Worm (Caenorhabditis elegans): ENCODE data around the gene tnt-3.

tnt-3 gene

DNA sequence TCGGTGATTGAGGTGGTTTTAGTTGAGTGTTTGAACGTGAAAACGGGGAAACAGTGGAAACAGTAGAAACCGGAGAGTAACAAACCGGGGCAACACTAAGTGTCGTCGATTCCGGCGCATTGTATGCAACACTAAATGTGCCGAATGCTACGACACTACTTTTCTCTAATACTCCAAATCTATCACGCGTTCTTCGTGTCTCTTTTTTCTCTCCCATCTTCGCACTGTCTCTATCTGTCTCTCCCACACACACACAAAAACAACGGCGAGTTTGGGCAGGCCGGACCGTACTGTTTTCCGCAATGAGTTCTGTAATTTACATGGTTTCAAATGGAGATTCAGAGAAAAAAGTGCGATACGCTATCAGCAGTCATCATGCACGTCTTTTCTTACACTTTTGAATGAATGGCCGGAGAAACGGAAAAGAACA is 17.2 kb upstream of the tnt-3 start:
- TF ChIP-seq aly-1 (tag; optimal IDR thresholded peaks at IDR 0.05), result peak; percentile 60
- no peak for TF ChIP-seq ets-7 (tag; optimal IDR thresholded peaks at IDR 0.05)
- TF ChIP-seq hmg-4 (GFP tag; optimal IDR thresholded peaks at IDR 0.05), result peak; percentile 59
- peak; percentile 48 for TF ChIP-seq F13C5.2 (tag; optimal IDR thresholded peaks at IDR 0.05)
- 0 out of 2 replicates have a peak, but pooled peaks have one; percentile 3 for TF ChIP-seq pes-1 (GFP tag; IDR thresholded peaks at IDR 0.05)
- no peak for TF ChIP-seq scrt-1 (GFP tag; IDR thresholded peaks at IDR 0.05)

DNA sequence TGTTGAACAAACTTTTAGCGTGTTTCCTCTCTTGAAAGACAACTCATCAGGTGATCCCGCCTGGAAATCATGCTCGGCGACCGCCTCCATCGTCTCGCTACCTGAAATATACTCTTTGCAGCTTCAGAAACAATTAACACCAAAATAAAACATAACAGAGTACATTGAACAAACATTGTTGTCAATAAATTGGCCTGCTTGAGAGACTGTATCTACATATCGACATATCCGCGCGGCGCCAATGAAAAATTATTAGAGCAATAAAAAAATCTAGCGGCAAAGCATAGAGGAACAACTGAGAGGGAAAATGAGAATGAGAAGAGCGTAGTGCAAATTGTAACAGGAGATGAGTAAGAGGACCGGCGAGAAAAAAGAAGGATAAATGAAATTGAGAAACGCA is 16.7 kb upstream of the tnt-3 start, which contains the start of gene sem-5:
TSS of gene sem-5 (minus strand) at position 101 of the 400 bp plus-strand sequence.
- TF ChIP-seq hmg-4 (GFP tag; optimal IDR thresholded peaks at IDR 0.05), result no peak
- no peak for TF ChIP-seq ets-7 (tag; optimal IDR thresholded peaks at IDR 0.05)
- no peak for TF ChIP-seq hmbx-1 (tag; optimal IDR thresholded peaks at IDR 0.05)
- TF ChIP-seq hnd-1 (tag; optimal IDR thresholded peaks at IDR 0.05), result no peak
- 0 out of 2 replicates have a peak, but pooled peaks have one; percentile 5 for TF ChIP-seq pes-1 (GFP tag; IDR thresholded peaks at IDR 0.05)

DNA sequence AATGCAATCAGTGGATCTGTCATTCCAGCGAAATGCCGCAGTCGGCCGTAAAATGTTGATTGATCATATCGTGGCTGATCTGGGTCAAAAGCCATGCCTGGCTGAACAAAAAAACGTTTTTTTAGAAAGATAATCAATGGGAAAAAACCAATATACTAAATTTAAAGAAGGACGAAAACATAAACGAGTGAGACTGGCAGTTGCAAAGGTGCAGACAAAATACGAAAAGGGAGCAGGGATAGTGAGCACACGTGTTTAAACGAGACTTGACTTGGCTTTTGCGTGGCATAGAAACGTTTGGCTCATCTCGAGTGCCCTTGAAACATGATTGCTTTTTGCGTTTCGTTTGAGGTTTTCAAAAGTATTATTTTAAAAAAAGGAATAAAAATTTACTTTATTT is 13.3 kb upstream of the tnt-3 start, which contains the start of gene sfxn-2:
TSS of gene sfxn-2 (minus strand) at position 101 of the 400 bp plus-strand sequence.
- TF ChIP-seq hmbx-1 (tag; optimal IDR thresholded peaks at IDR 0.05) (no peak), ets-7 (tag; optimal IDR thresholded peaks at IDR 0.05) (no peak), ceh-36 (tag; optimal IDR thresholded peaks at IDR 0.05) (no peak), pes-1 (GFP tag; IDR thresholded peaks at IDR 0.05) (no peak), hmg-4 (GFP tag; optimal IDR thresholded peaks at IDR 0.05) (no peak), aly-1 (tag; optimal IDR thresholded peaks at IDR 0.05) (no peak), F13C5.2 (tag; optimal IDR thresholded peaks at IDR 0.05) (no peak), tbx-37 (GFP tag; conservative IDR thresholded peaks at IDR 0.05) (no peak), ama-1 (optimal IDR thresholded peaks at IDR 0.05) (no peak), hnd-1 (tag; optimal IDR thresholded peaks at IDR 0.05) (no peak), ceh-13 (GFP tag; optimal IDR thresholded peaks at IDR 0.05) (no peak), B0310.2 (tag; optimal IDR thresholded peaks at IDR 0.05) (no peak), sea-1 (GFP tag; conservative IDR thresholded peaks at IDR 0.05) (no peak), tbx-11 (GFP tag; IDR thresholded peaks at IDR 0.05) (no peak), flt-1 (GFP tag; IDR thresholded peaks at IDR 0.05) (no peak), scrt-1 (GFP tag; IDR thresholded peaks at IDR 0.05) (no peak), tra-4 (tag; optimal IDR thresholded peaks at IDR 0.05) (no peak)

DNA sequence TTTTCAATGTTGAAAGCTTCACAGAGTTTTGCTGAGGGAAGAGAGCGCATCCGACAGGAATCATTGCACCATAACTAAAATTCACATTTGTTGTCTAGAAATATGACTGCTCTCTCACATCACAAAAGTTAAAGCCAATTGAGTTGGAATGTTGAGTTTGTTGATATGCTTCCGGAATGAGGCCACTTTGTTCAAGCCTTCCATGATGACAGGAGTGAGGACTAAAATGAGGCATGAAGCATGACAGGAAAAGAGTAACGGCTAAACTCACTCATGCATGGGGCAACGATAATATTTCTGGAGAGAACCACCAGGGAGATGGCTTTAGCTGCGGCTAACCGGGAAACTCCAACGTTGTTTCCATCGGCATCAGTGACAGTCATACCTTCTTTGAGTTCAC is 11.6 kb upstream of the tnt-3 start:
- TF ChIP-seq ceh-13 (GFP tag; optimal IDR thresholded peaks at IDR 0.05), result no peak
- no peak for TF ChIP-seq ets-7 (tag; optimal IDR thresholded peaks at IDR 0.05)
- no peak for TF ChIP-seq ceh-36 (tag; optimal IDR thresholded peaks at IDR 0.05)
- TF ChIP-seq aly-1 (tag; optimal IDR thresholded peaks at IDR 0.05), result no peak

DNA sequence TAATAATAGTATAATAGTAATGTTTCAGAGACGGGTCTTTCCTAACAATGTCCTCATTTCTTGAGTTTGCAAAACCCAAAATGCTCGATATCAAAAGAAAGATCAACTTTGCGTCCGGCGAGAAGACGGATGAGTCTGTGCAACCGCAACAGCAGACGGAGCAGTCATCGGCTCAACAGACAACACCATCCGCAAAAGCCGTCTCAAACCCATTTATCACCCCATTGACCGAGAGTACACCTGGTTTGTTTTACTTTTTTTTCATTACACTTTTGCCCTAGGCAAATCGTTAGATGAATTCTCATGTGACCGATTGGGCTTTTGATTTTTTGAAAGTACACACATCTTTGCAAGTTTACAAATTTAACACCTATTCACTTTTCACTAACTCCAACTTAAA is 9.4 kb upstream of the tnt-3 start, which contains the start of gene dct-1:
TSS of gene dct-1 (plus strand) at position 27 of the 400 bp plus-strand sequence.
- TF ChIP-seq hnd-1 (tag; optimal IDR thresholded peaks at IDR 0.05) (no peak), B0310.2 (tag; optimal IDR thresholded peaks at IDR 0.05) (no peak), hmbx-1 (tag; optimal IDR thresholded peaks at IDR 0.05) (no peak), ceh-13 (GFP tag; optimal IDR thresholded peaks at IDR 0.05) (no peak), tbx-11 (GFP tag; IDR thresholded peaks at IDR 0.05) (no peak), tbx-37 (GFP tag; conservative IDR thresholded peaks at IDR 0.05) (no peak), ets-7 (tag; optimal IDR thresholded peaks at IDR 0.05) (no peak), ama-1 (optimal IDR thresholded peaks at IDR 0.05) (no peak), sea-1 (GFP tag; conservative IDR thresholded peaks at IDR 0.05) (no peak), pes-1 (GFP tag; IDR thresholded peaks at IDR 0.05) (no peak)

DNA sequence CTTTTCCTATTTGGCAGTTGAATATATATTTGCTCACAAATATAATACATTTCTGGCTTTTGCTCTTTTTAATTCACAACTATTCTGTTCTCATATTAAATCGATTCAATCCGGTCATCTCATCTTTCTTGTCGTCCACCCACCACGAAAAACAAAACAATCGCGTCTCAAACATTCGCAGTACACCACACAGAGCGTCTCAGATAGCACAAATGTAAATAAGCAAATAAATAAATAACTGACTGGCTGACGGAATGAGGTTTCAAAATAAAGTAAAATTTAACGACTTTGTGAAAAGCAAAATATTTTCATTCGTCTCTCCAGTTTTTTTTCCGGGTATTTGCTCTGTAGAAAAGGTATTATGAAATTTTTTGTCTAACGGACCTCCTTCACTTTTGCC is 8.8 kb upstream of the tnt-3 start:
- TF ChIP-seq ama-1 (optimal IDR thresholded peaks at IDR 0.05) (no peak), sea-1 (GFP tag; conservative IDR thresholded peaks at IDR 0.05) (no peak), pes-1 (GFP tag; IDR thresholded peaks at IDR 0.05) (no peak), ets-7 (tag; optimal IDR thresholded peaks at IDR 0.05) (no peak), B0310.2 (tag; optimal IDR thresholded peaks at IDR 0.05) (no peak), aly-1 (tag; optimal IDR thresholded peaks at IDR 0.05) (no peak), ceh-36 (tag; optimal IDR thresholded peaks at IDR 0.05) (no peak), ceh-13 (GFP tag; optimal IDR thresholded peaks at IDR 0.05) (no peak), hmg-4 (GFP tag; optimal IDR thresholded peaks at IDR 0.05) (no peak), F13C5.2 (tag; optimal IDR thresholded peaks at IDR 0.05) (no peak), hnd-1 (tag; optimal IDR thresholded peaks at IDR 0.05) (no peak), tbx-11 (GFP tag; IDR thresholded peaks at IDR 0.05) (no peak), scrt-1 (GFP tag; IDR thresholded peaks at IDR 0.05) (no peak), flt-1 (GFP tag; IDR thresholded peaks at IDR 0.05) (no peak)

DNA sequence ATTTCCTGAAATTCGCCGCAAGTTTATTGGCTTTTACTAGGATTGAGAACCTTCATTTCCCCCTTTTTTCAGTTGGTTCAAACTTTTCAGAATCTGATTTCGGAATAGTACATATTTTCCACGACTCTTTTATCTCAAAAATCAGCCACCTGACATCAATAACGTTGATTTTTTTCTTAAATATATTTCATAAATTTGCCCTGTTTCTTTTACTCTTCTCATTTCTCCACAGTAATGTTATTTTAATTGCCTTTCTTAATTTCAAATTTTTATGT is 8.1 kb upstream of the tnt-3 start:
- TF ChIP-seq pes-1 (GFP tag; IDR thresholded peaks at IDR 0.05), result no peak
- TF ChIP-seq flt-1 (GFP tag; IDR thresholded peaks at IDR 0.05), result no peak
- TF ChIP-seq hmg-4 (GFP tag; optimal IDR thresholded peaks at IDR 0.05), result no peak
- TF ChIP-seq ceh-13 (GFP tag; optimal IDR thresholded peaks at IDR 0.05), result no peak
- TF ChIP-seq tra-4 (tag; optimal IDR thresholded peaks at IDR 0.05), result no peak
- TF ChIP-seq tbx-37 (GFP tag; conservative IDR thresholded peaks at IDR 0.05), result no peak
- no peak for TF ChIP-seq hnd-1 (tag; optimal IDR thresholded peaks at IDR 0.05)
- TF ChIP-seq scrt-1 (GFP tag; IDR thresholded peaks at IDR 0.05), result no peak
- no peak for TF ChIP-seq sea-1 (GFP tag; conservative IDR thresholded peaks at IDR 0.05)
- TF ChIP-seq hmbx-1 (tag; optimal IDR thresholded peaks at IDR 0.05), result no peak
- TF ChIP-seq tbx-11 (GFP tag; IDR thresholded peaks at IDR 0.05), result no peak

DNA sequence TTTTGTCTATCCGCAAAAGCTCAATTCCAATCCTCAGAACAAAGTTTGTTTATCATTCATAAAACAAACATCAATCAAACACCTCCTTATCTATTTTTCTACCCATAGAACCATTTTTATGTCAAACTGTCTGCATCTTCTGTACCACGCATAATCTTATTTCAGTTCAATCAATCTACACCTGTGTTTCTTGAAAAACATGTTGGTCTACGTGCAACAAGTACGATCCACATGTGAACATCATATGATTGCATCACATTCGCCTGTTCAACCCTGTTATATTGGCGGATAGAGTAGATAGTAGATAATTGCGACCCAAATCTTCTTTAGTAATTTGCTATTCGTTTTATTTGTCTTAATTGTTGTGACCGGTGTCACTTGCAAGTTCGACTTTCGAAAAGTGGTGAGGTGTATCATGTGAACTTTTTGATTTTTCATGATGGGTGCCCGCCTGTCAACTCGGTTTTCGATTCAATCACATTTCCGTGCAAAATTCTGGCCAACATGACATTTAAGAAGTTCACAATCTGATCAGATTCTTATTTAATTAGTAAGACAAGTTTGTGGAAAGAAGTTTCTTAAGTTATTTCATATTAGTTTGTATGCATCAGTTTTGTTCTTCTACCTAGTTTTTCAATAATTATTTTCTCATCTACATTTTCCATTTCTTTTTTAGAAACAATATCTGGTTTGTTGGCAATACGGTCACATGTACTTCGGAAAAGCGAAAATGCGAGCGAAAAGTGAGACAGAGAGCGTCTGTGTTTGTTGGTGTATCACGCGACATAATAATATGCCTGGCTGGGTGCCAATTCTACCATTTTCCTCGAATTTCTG is 7.5 kb upstream of the tnt-3 start:
- TF ChIP-seq tra-4 (tag; optimal IDR thresholded peaks at IDR 0.05), result no peak
- TF ChIP-seq hmg-4 (GFP tag; optimal IDR thresholded peaks at IDR 0.05), result no peak
- no peak for TF ChIP-seq B0310.2 (tag; optimal IDR thresholded peaks at IDR 0.05)
- TF ChIP-seq aly-1 (tag; optimal IDR thresholded peaks at IDR 0.05), result no peak
- no peak for TF ChIP-seq ama-1 (optimal IDR thresholded peaks at IDR 0.05)
- no peak for TF ChIP-seq ceh-13 (GFP tag; optimal IDR thresholded peaks at IDR 0.05)
- TF ChIP-seq F13C5.2 (tag; optimal IDR thresholded peaks at IDR 0.05), result no peak
- TF ChIP-seq scrt-1 (GFP tag; IDR thresholded peaks at IDR 0.05), result no peak
- TF ChIP-seq ets-7 (tag; optimal IDR thresholded peaks at IDR 0.05), result no peak
- no peak for TF ChIP-seq flt-1 (GFP tag; IDR thresholded peaks at IDR 0.05)
- no peak for TF ChIP-seq sea-1 (GFP tag; conservative IDR thresholded peaks at IDR 0.05)
- no peak for TF ChIP-seq tbx-37 (GFP tag; conservative IDR thresholded peaks at IDR 0.05)
- no peak for TF ChIP-seq pes-1 (GFP tag; IDR thresholded peaks at IDR 0.05)
- no peak for TF ChIP-seq hmbx-1 (tag; optimal IDR thresholded peaks at IDR 0.05)
- no peak for TF ChIP-seq tbx-11 (GFP tag; IDR thresholded peaks at IDR 0.05)
- TF ChIP-seq hnd-1 (tag; optimal IDR thresholded peaks at IDR 0.05), result no peak
- TF ChIP-seq ceh-36 (tag; optimal IDR thresholded peaks at IDR 0.05), result no peak

Data from whole organism, early embryonic.